Worm (Caenorhabditis elegans) whole organism, L2 larva: ENCODE data around the gene Y57G11C.46.

ENCODE experiments used
- C34F6.9 ChIP-seq: fragments of 150-350 bp; optimal IDR thresholded peaks from 2 replicates; lab custom pipeline; 2014; ENCODE audit warnings: missing biosample characterization, missing genetic modification characterization
- F13H6.1 ChIP-seq: sonication (generic microtip); optimal IDR thresholded peaks from 2 replicates; lab custom pipeline; 2016; ENCODE audit warnings: missing genetic modification characterization, missing compliant biosample characterization
- R02D3.7 ChIP-seq: fragments of 150-350 bp; optimal IDR thresholded peaks from 2 replicates; lab custom pipeline; 2014; ENCODE audit warnings: missing biosample characterization, missing genetic modification characterization
- Y55F3AM.14 ChIP-seq: fragments of 200-800 bp; sonication (Bioruptor generic); optimal IDR thresholded peaks from 2 replicates; lab custom pipeline; 2018; ENCODE audit warnings: mild to moderate bottlenecking, missing genetic modification characterization, missing compliant biosample characterization
- ZK546.5 ChIP-seq: sonication (generic microtip); optimal IDR thresholded peaks from 2 replicates; lab custom pipeline; 2017; ENCODE audit warnings: missing biosample characterization, missing genetic modification characterization
- alr-1 ChIP-seq: fragments of 150-350 bp; optimal IDR thresholded peaks from 2 replicates; lab custom pipeline; 2014; ENCODE audit warnings: missing biosample characterization, missing genetic modification characterization
- aly-2 ChIP-seq: fragments of 150-350 bp; optimal IDR thresholded peaks from 2 replicates; lab custom pipeline; 2014; ENCODE audit warnings: missing biosample characterization, missing genetic modification characterization
- ama-1 ChIP-seq: fragments of 150-350 bp; optimal IDR thresholded peaks from 2 replicates; lab custom pipeline; 2018; ENCODE audit warnings: inconsistent platforms
- blmp-1 ChIP-seq: sonication (generic microtip); optimal IDR thresholded peaks from 2 replicates; lab custom pipeline; 2017; ENCODE audit warnings: missing genetic modification characterization, mild to moderate bottlenecking, missing compliant biosample characterization, antibody characterized with exemption, moderate library complexity; ENCODE audit not compliant: insufficient read depth
- ceh-16 ChIP-seq: fragments of 150-350 bp; optimal IDR thresholded peaks from 2 replicates; lab custom pipeline; 2014; ENCODE audit warnings: missing biosample characterization, missing genetic modification characterization
- dmd-4 ChIP-seq: sonication (generic microtip); optimal IDR thresholded peaks from 2 replicates; lab custom pipeline; 2017; ENCODE audit warnings: missing biosample characterization, missing genetic modification characterization
- elt-1 ChIP-seq: fragments of 150-350 bp; optimal IDR thresholded peaks from 2 replicates; lab custom pipeline; 2014; ENCODE audit warnings: missing biosample characterization, missing genetic modification characterization
- elt-3 ChIP-seq: sonication (generic microtip); optimal IDR thresholded peaks from 2 replicates; lab custom pipeline; 2017; ENCODE audit warnings: missing biosample characterization, missing genetic modification characterization
- fos-1 ChIP-seq: fragments of 150-350 bp; optimal IDR thresholded peaks from 2 replicates; lab custom pipeline; 2014; ENCODE audit warnings: missing biosample characterization, missing genetic modification characterization
- lin-11 ChIP-seq: fragments of 150-350 bp; sonication (generic microtip); optimal IDR thresholded peaks from 2 replicates; lab custom pipeline; 2014; ENCODE audit warnings: missing biosample characterization, missing genetic modification characterization, inconsistent platforms, mixed read lengths
- lin-39 ChIP-seq: fragments of 150-350 bp; optimal IDR thresholded peaks from 2 replicates; lab custom pipeline; 2014; ENCODE audit warnings: missing biosample characterization, missing genetic modification reagents, missing genetic modification characterization
- mab-5 ChIP-seq: fragments of 150-350 bp; optimal IDR thresholded peaks from 2 replicates; lab custom pipeline; 2014; ENCODE audit warnings: missing biosample characterization, missing genetic modification characterization
- mbf-1 ChIP-seq: sonication (generic microtip); optimal IDR thresholded peaks from 2 replicates; lab custom pipeline; 2017; ENCODE audit warnings: missing biosample characterization, missing genetic modification characterization
- mdl-1 ChIP-seq, 2 experiments: fragments of 150-350 bp in 1 of 2; sonication (generic microtip) in 1 of 2; optimal IDR thresholded peaks; 2 replicates each; lab custom pipeline; 2017; ENCODE audit warnings: missing biosample characterization in 2 of 2, missing genetic modification characterization in 2 of 2
- nhr-10 ChIP-seq: sonication (generic microtip); optimal IDR thresholded peaks from 2 replicates; lab custom pipeline; 2017; ENCODE audit warnings: missing biosample characterization, missing genetic modification characterization
- nhr-129 ChIP-seq: fragments of 150-350 bp; optimal IDR thresholded peaks from 2 replicates; lab custom pipeline; 2014; ENCODE audit warnings: missing biosample characterization, missing genetic modification characterization
- nhr-23 ChIP-seq: fragments of 150-350 bp; optimal IDR thresholded peaks from 2 replicates; lab custom pipeline; 2014; ENCODE audit warnings: missing biosample characterization, missing genetic modification reagents, missing genetic modification characterization
- nhr-237 ChIP-seq: fragments of 150-350 bp; optimal IDR thresholded peaks from 2 replicates; lab custom pipeline; 2014; ENCODE audit warnings: missing biosample characterization, missing genetic modification characterization
- nhr-25 ChIP-seq: fragments of 150-350 bp; sonication (generic microtip); optimal IDR thresholded peaks from 3 replicates; lab custom pipeline; 2014; ENCODE audit warnings: missing biosample characterization, missing genetic modification characterization
- skn-1 ChIP-seq: sonication (generic microtip); optimal IDR thresholded peaks from 2 replicates; lab custom pipeline; 2017; ENCODE audit warnings: missing biosample characterization, missing genetic modification characterization
- sma-9 ChIP-seq, 2 experiments: fragments of 150-350 bp in 1 of 2; sonication (generic microtip) in 1 of 2; optimal IDR thresholded peaks; 2 replicates each; lab custom pipeline; 2014 to 2016; ENCODE audit warnings: missing genetic modification characterization in 2 of 2, mild to moderate bottlenecking in 1 of 2, missing biosample characterization in 1 of 2, missing compliant biosample characterization in 1 of 2, missing genetic modification reagents in 1 of 2, moderate library complexity in 1 of 2
- snpc-4 ChIP-seq: fragments of 150-350 bp; optimal IDR thresholded peaks from 2 replicates; lab custom pipeline; 2014; ENCODE audit warnings: missing biosample characterization, missing genetic modification characterization
- unc-39 ChIP-seq: fragments of 150-350 bp; optimal IDR thresholded peaks from 2 replicates; lab custom pipeline; 2014; ENCODE audit warnings: missing biosample characterization, missing genetic modification characterization
- unc-55 ChIP-seq: fragments of 150-350 bp; sonication (generic microtip); optimal IDR thresholded peaks from 3 replicates; lab custom pipeline; 2014; ENCODE audit warnings: missing biosample characterization, missing genetic modification reagents, missing genetic modification characterization
- unc-62 ChIP-seq: fragments of 150-350 bp; optimal IDR thresholded peaks from 2 replicates; lab custom pipeline; 2014; ENCODE audit warnings: missing biosample characterization, missing genetic modification reagents, missing genetic modification characterization
- zag-1 ChIP-seq: fragments of 150-350 bp; optimal IDR thresholded peaks from 2 replicates; lab custom pipeline; 2014; ENCODE audit warnings: missing biosample characterization, missing genetic modification characterization
- ztf-4 ChIP-seq: fragments of 150-350 bp; optimal IDR thresholded peaks from 2 replicates; lab custom pipeline; 2014; ENCODE audit warnings: missing biosample characterization, missing genetic modification characterization

The Y57G11C.46 gene

ce11 chrIV:14800931-14801330, 15.3 kb downstream of the Y57G11C.46 start:
- TF ChIP-seq nhr-25 (tag; lab: Kevin White, UChicago) (no peak), fos-1 (no peak), R02D3.7 (tag; lab: Kevin White, UChicago) (no peak), mbf-1 (tag; lab: Kevin White, UChicago) (no peak), aly-2 (no peak), zag-1 (tag; lab: Kevin White, UChicago) (no peak)

- no peak for TF ChIP-seq Y55F3AM.14 (GFP tag; lab: Kevin White, UChicago)
- no peak for TF ChIP-seq mdl-1 (tag; optimal IDR thresholded peaks at IDR 0.05; lab: Kevin White, UChicago)
- TF ChIP-seq ama-1 (lab: Kevin White, UChicago), result no peak
- TF ChIP-seq dmd-4 (tag; lab: Kevin White, UChicago), result no peak
- no peak for TF ChIP-seq nhr-25 (tag; lab: Kevin White, UChicago)
- TF ChIP-seq fos-1, result no peak
- no peak for TF ChIP-seq F13H6.1 (tag; lab: Kevin White, UChicago)
- no peak for TF ChIP-seq R02D3.7 (tag; lab: Kevin White, UChicago)
- no peak for TF ChIP-seq elt-1 (tag; lab: Kevin White, UChicago)
- no peak for TF ChIP-seq nhr-10 (tag; lab: Kevin White, UChicago)
- no peak for TF ChIP-seq snpc-4 (tag; lab: Kevin White, UChicago)
- TF ChIP-seq nhr-23 (tag; lab: Kevin White, UChicago), result no peak
- TF ChIP-seq alr-1 (tag; lab: Kevin White, UChicago), result no peak
- no peak for TF ChIP-seq unc-39 (tag; lab: Kevin White, UChicago)
- no peak for TF ChIP-seq elt-3 (tag; lab: Kevin White, UChicago)
- no peak for TF ChIP-seq aly-2
- no peak for TF ChIP-seq mab-5 (tag; lab: Kevin White, UChicago)
- TF ChIP-seq sma-9 (GFP tag; optimal IDR thresholded peaks at IDR 0.05; lab: Kevin White, UChicago), result no peak
- TF ChIP-seq sma-9 (tag; optimal IDR thresholded peaks at IDR 0.05; lab: Kevin White, UChicago), result no peak
- no peak for TF ChIP-seq skn-1
These were observed 17.0 kb downstream of the Y57G11C.46 start, which contains the start of gene Y57G11C.14 for ce11 chrIV:14799186-14799585. Gene Y57G11C.14, plus strand, starts transcription at chrIV:14799311.

- TF ChIP-seq elt-3 (tag; lab: Kevin White, UChicago) (no peak), ZK546.5 (no peak), ama-1 (lab: Kevin White, UChicago) (peak; percentile 17), C34F6.9 (tag; lab: Kevin White, UChicago) (no peak), dmd-4 (tag; lab: Kevin White, UChicago) (no peak), unc-62 (GFP tag; lab: Kevin White, UChicago) (no peak), nhr-237 (no peak)
These were observed 18.3 kb downstream of the Y57G11C.46 start, which contains the start of gene arl-8 for ce11 chrIV:14797849-14798248. Gene arl-8, plus strand, starts transcription at chrIV:14798149.

ce11 chrIV:14797354-14797753, 18.8 kb downstream of the Y57G11C.46 start, which contains the start of the genes Y57G11C.1147 and nuo-3:
Gene Y57G11C.1147, minus strand, starts transcription at chrIV:14797514.
Gene nuo-3, minus strand, starts transcription at chrIV:14797544.
- TF ChIP-seq R02D3.7 (tag; lab: Kevin White, UChicago) (peak; percentile 10), nhr-129 (tag; lab: Kevin White, UChicago) (peak; percentile 22), lin-11 (peak; percentile 3), C34F6.9 (tag; lab: Kevin White, UChicago) (peak; percentile 22), ceh-16 (no peak), unc-55 (GFP tag; lab: Kevin White, UChicago) (peak; percentile 55), mdl-1 (tag; optimal IDR thresholded peaks at IDR 0.05; lab: Kevin White, UChicago) (no peak), unc-62 (GFP tag; lab: Kevin White, UChicago) (no peak)

- TF ChIP-seq lin-39 (tag; lab: Kevin White, UChicago) (no peak), nhr-237 (no peak), blmp-1 (tag; lab: Kevin White, UChicago) (no peak), lin-11 (no peak), ztf-4 (tag; lab: Kevin White, UChicago) (no peak)
These were observed 20.2 kb downstream of the Y57G11C.46 start, which contains the start of gene coq-3 for ce11 chrIV:14795918-14796488. Gene coq-3, minus strand, starts transcription at chrIV:14796324.
